Worm (Caenorhabditis elegans): ENCODE measurements around the gene tcer-1.

DNA sequence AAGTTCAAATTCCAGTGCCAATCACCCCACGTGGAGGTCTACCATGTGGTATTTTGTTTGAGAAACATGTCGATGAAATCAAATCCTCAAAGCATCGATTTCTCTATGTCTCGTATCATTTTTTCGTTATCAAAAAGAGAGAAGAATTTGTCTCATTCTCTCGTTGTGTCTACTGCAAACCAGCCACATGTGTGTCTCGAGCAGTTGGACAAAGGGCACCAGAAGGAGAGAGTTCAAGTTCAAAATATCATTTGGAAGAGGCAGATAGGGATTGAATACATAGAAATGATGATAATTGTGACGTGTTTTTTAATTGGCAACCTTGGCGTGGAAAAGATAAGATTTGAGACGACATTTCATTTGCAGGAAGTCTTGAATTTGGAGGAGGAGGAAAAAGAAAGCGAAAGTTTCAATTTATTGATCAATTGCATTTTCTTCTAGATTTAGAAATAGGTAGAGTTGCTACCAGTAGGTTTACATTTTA lies 9.4 kb upstream of the tcer-1 start:
- TF ChIP-seq ztf-23 (GFP tag; IDR thresholded peaks at IDR 0.05) (no peak), med-1 (GFP tag; optimal IDR thresholded peaks at IDR 0.05; ENCODE audit: insufficient read depth) (no peak), ref-1 (GFP tag; conservative IDR thresholded peaks at IDR 0.05) (no peak), T22C8.4 (GFP tag; IDR thresholded peaks at IDR 0.05) (no peak), tab-1 (GFP tag; IDR thresholded peaks at IDR 0.05) (no peak), cog-1 (tag; optimal IDR thresholded peaks at IDR 0.05) (no peak)

All from whole organism, midembryonic.